Worm (Caenorhabditis elegans) whole organism, L3 larva: ENCODE measurements around the gene F54C8.1.

Source experiments
- R02D3.7 ChIP-seq: fragments of 150-350 bp; optimal IDR thresholded peaks from 2 replicates; lab custom pipeline; 2014; ENCODE audit warnings: missing biosample characterization, missing genetic modification characterization
- ZK546.5 ChIP-seq: sonication (generic microtip); optimal IDR thresholded peaks from 2 replicates; lab custom pipeline; 2017; ENCODE audit warnings: missing biosample characterization, missing genetic modification characterization
- ceh-28 ChIP-seq: fragments of 150-350 bp; optimal IDR thresholded peaks from 2 replicates; lab custom pipeline; 2014; ENCODE audit warnings: missing biosample characterization, missing genetic modification reagents, missing genetic modification characterization
- ceh-82 ChIP-seq: fragments of 150-350 bp; optimal IDR thresholded peaks from 2 replicates; lab custom pipeline; 2014; ENCODE audit warnings: missing biosample characterization, missing genetic modification characterization
- ceh-9 ChIP-seq: sonication (generic microtip); optimal IDR thresholded peaks from 2 replicates; lab custom pipeline; 2018; ENCODE audit warnings: missing biosample characterization, missing genetic modification characterization
- daf-12 ChIP-seq: fragments of 150-350 bp; optimal IDR thresholded peaks from 2 replicates; lab custom pipeline; 2014; ENCODE audit warnings: missing biosample characterization, missing genetic modification reagents, missing genetic modification characterization
- egl-27 ChIP-seq: sonication (generic microtip); optimal IDR thresholded peaks from 4 replicates; lab custom pipeline; 2017; ENCODE audit warnings: missing biosample characterization, missing genetic modification reagents, missing genetic modification characterization
- elt-1 ChIP-seq: fragments of 150-350 bp; optimal IDR thresholded peaks from 2 replicates; lab custom pipeline; 2014; ENCODE audit warnings: missing biosample characterization, missing genetic modification characterization
- elt-2 ChIP-seq: sonication (generic microtip); optimal IDR thresholded peaks from 2 replicates; lab custom pipeline; 2016; ENCODE audit warnings: missing genetic modification reagents, mild to moderate bottlenecking, missing genetic modification characterization, missing compliant biosample characterization
- elt-3 ChIP-seq, 3 experiments: fragments of 150-350 bp in 1 of 3; sonication (generic microtip) in 2 of 3; optimal IDR thresholded peaks; 2 replicates in 2 of 3; 4 replicates in 1 of 3; lab custom pipeline; 2014 to 2017; ENCODE audit warnings: missing biosample characterization in 3 of 3, missing genetic modification characterization in 3 of 3
- hmg-11 ChIP-seq: sonication (generic microtip); optimal IDR thresholded peaks from 2 replicates; lab custom pipeline; 2016; ENCODE audit warnings: missing genetic modification characterization, missing compliant biosample characterization
- jun-1 ChIP-seq: fragments of 150-350 bp; optimal IDR thresholded peaks from 2 replicates; lab custom pipeline; 2014; ENCODE audit warnings: missing biosample characterization, missing genetic modification reagents, missing genetic modification characterization
- lin-39 ChIP-seq: fragments of 150-350 bp; optimal IDR thresholded peaks from 2 replicates; lab custom pipeline; 2018; ENCODE audit warnings: missing biosample characterization, missing genetic modification reagents, missing genetic modification characterization
- mdl-1 ChIP-seq: fragments of 150-350 bp; optimal IDR thresholded peaks from 2 replicates; lab custom pipeline; 2014; ENCODE audit warnings: missing biosample characterization, missing genetic modification characterization
- nfya-1 ChIP-seq: sonication (generic microtip); optimal IDR thresholded peaks from 2 replicates; lab custom pipeline; 2017; ENCODE audit warnings: missing genetic modification characterization, mild to moderate bottlenecking, missing compliant biosample characterization, antibody characterized with exemption, moderate library complexity; ENCODE audit not compliant: insufficient read depth
- nhr-23 ChIP-seq: fragments of 150-350 bp; optimal IDR thresholded peaks from 2 replicates; lab custom pipeline; 2014; ENCODE audit warnings: missing biosample characterization, missing genetic modification reagents, missing genetic modification characterization
- nhr-237 ChIP-seq: fragments of 150-350 bp; optimal IDR thresholded peaks from 2 replicates; lab custom pipeline; 2014; ENCODE audit warnings: missing biosample characterization, missing genetic modification characterization
- nhr-25 ChIP-seq: sonication (generic microtip); optimal IDR thresholded peaks from 2 replicates; lab custom pipeline; 2017; ENCODE audit warnings: missing biosample characterization, missing genetic modification characterization
- nhr-28 ChIP-seq: fragments of 150-350 bp; optimal IDR thresholded peaks from 2 replicates; lab custom pipeline; 2014; ENCODE audit warnings: missing biosample characterization, missing genetic modification characterization
- nhr-43 ChIP-seq: sonication (generic microtip); optimal IDR thresholded peaks from 2 replicates; lab custom pipeline; 2016; ENCODE audit warnings: mild to moderate bottlenecking, missing genetic modification characterization, missing compliant biosample characterization; ENCODE audit not compliant: poor library complexity, severe bottlenecking
- nhr-76 ChIP-seq: fragments of 150-350 bp; sonication (generic microtip); optimal IDR thresholded peaks from 5 replicates; lab custom pipeline; 2014; ENCODE audit warnings: missing biosample characterization, missing genetic modification characterization
- nhr-77 ChIP-seq: fragments of 150-350 bp; optimal IDR thresholded peaks from 2 replicates; lab custom pipeline; 2014; ENCODE audit warnings: missing biosample characterization, missing genetic modification characterization
- pha-4 ChIP-seq: fragments of 150-350 bp; optimal IDR thresholded peaks from 2 replicates; lab custom pipeline; 2014; ENCODE audit warnings: missing biosample characterization, missing genetic modification reagents, missing genetic modification characterization
- pqm-1 ChIP-seq: fragments of 150-350 bp; optimal IDR thresholded peaks from 2 replicates; lab custom pipeline; 2017; ENCODE audit warnings: missing biosample characterization, missing genetic modification characterization, inconsistent platforms
- sea-2 ChIP-seq: fragments of 150-350 bp; sonication (generic microtip); optimal IDR thresholded peaks from 4 replicates; lab custom pipeline; 2014; ENCODE audit warnings: missing biosample characterization, missing genetic modification reagents, missing genetic modification characterization
- snpc-4 ChIP-seq: fragments of 150-350 bp; optimal IDR thresholded peaks from 2 replicates; lab custom pipeline; 2014; ENCODE audit warnings: missing biosample characterization, missing genetic modification characterization
- tbx-2 ChIP-seq: sonication (generic microtip); optimal IDR thresholded peaks from 2 replicates; lab custom pipeline; 2016; ENCODE audit warnings: mild to moderate bottlenecking, missing genetic modification characterization, missing compliant biosample characterization
- unc-62 ChIP-seq: fragments of 150-350 bp; sonication (generic microtip); optimal IDR thresholded peaks from 4 replicates; lab custom pipeline; 2014; ENCODE audit warnings: missing biosample characterization, missing genetic modification reagents, missing genetic modification characterization
- zag-1 ChIP-seq: fragments of 150-350 bp; optimal IDR thresholded peaks from 2 replicates; lab custom pipeline; 2014; ENCODE audit warnings: missing biosample characterization, missing genetic modification characterization
- ztf-4 ChIP-seq: fragments of 150-350 bp; optimal IDR thresholded peaks from 2 replicates; lab custom pipeline; 2014; ENCODE audit warnings: missing biosample characterization, missing genetic modification characterization

F54C8.1 gene

DNA sequence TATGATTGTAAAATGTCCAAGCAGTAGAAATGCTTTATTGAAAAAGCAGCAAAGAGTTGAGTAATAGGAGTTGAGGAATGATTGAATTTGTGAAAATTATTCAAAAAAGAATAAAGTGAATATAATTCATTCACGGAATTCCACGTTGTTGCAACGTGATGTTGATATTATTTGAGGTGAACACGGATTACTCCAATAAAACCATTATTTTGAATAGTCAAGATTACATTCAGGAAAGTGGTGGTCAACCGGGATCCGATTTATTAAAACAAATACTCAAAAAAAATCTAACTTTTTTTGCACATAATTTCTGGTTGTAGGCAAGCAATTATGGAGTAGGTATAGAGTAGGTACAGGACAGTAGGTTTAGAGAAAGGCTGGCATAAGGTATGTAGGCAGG, 45.9 kb downstream of the F54C8.1 start, which contains the start of gene bre-3:
Gene bre-3, minus strand, starts transcription at position 101 of the 400 bp plus-strand sequence.
- no peak for TF ChIP-seq pqm-1 (tag; lab: Kevin White, UChicago)
- no peak for TF ChIP-seq elt-3 (tag; optimal IDR thresholded peaks at IDR 0.05; lab: Kevin White, UChicago)
- TF ChIP-seq R02D3.7 = no peak
- TF ChIP-seq daf-12 (tag; lab: Kevin White, UChicago) = no peak
- TF ChIP-seq ceh-9 (tag; lab: Kevin White, UChicago) = no peak
- no peak for TF ChIP-seq nfya-1 (tag; lab: Kevin White, UChicago)
- no peak for TF ChIP-seq nhr-23
- no peak for TF ChIP-seq nhr-25
- TF ChIP-seq ztf-4 (tag; lab: Kevin White, UChicago) = no peak
- TF ChIP-seq egl-27 (tag; lab: Kevin White, UChicago) = no peak
- no peak for TF ChIP-seq snpc-4 (tag; lab: Kevin White, UChicago)
- no peak for TF ChIP-seq nhr-76 (tag; lab: Kevin White, UChicago)

DNA sequence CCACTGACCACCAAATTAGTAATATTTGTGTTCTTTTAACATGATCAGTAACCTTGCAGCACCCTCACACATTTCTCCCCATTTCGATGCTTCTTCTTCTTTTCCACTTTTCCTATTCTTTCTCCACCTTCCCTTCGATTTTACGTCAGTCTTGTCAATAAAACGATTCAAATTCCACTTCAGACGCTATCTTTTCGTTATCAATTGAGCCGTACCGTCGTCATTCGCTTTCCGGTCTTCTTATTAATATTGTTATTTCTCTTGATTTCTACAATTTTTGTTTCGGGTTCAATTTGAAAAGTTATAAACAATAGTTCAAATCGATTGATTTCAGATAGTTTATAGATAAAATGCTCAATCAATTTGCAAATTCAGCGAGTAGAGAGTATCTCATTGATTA, 48.0 kb downstream of the F54C8.1 start:
- peak; percentile 87 for TF ChIP-seq pqm-1 (tag; lab: Kevin White, UChicago)
- TF ChIP-seq pha-4 (tag; lab: Kevin White, UChicago) = peak; percentile 72
- TF ChIP-seq R02D3.7 = no peak
- peak; percentile 7 for TF ChIP-seq ceh-28 (tag; lab: Kevin White, UChicago)
- TF ChIP-seq nhr-25 = no peak
- TF ChIP-seq nhr-237 = no peak
- TF ChIP-seq ZK546.5 = no peak
- TF ChIP-seq lin-39 (tag; lab: Kevin White, UChicago) = no peak
- TF ChIP-seq elt-2 (tag; lab: Kevin White, UChicago) = peak; percentile 81
- TF ChIP-seq elt-1 (tag; lab: Kevin White, UChicago) = no peak
- TF ChIP-seq hmg-11 (tag; lab: Kevin White, UChicago) = no peak
- TF ChIP-seq jun-1 = peak; percentile 10
- TF ChIP-seq nhr-43 (tag; lab: Kevin White, UChicago) = no peak

ce11 chrIII:9488027-9488426, 48.5 kb downstream of the F54C8.1 start:
- no peak for TF ChIP-seq ZK546.5
- no peak for TF ChIP-seq ceh-82 (tag; lab: Kevin White, UChicago)
- no peak for TF ChIP-seq mdl-1 (tag; lab: Kevin White, UChicago)
- no peak for TF ChIP-seq nhr-77 (tag; lab: Kevin White, UChicago)
- no peak for TF ChIP-seq unc-62 (GFP tag; lab: Kevin White, UChicago)
- TF ChIP-seq nhr-28 = no peak
- no peak for TF ChIP-seq nhr-23
- no peak for TF ChIP-seq zag-1 (tag; lab: Kevin White, UChicago)
- TF ChIP-seq nhr-43 (tag; lab: Kevin White, UChicago) = no peak

ce11 chrIII:9488431-9488830, 48.9 kb downstream of the F54C8.1 start, which contains the start of gene nlp-36:
nlp-36 (plus strand) TSS chrIII:9488731.
- TF ChIP-seq sea-2 (GFP tag; lab: Kevin White, UChicago) = no peak
- no peak for TF ChIP-seq unc-62 (GFP tag; lab: Kevin White, UChicago)
- TF ChIP-seq, all 47 proteins: peak for 0

- no peak for TF ChIP-seq nhr-25
- TF ChIP-seq tbx-2 (tag; lab: Kevin White, UChicago) = no peak
These were observed 50.3 kb downstream of the F54C8.1 start for ce11 chrIII:9489798-9490197.
